Worm (Caenorhabditis elegans) whole organism, early embryonic: ENCODE data around the gene C50E3.7.

Source experiments
- B0310.2 ChIP-seq: sonication (generic microtip); optimal IDR thresholded peaks from 2 replicates; lab custom pipeline; 2016; ENCODE audit warnings: mild to moderate bottlenecking, missing genetic modification characterization, missing compliant biosample characterization
- F13C5.2 ChIP-seq: sonication (generic microtip); optimal IDR thresholded peaks from 2 replicates; lab custom pipeline; 2017; ENCODE audit warnings: mild to moderate bottlenecking, missing genetic modification characterization, inconsistent platforms, missing compliant biosample characterization
- aly-1 ChIP-seq: sonication (generic microtip); optimal IDR thresholded peaks from 2 replicates; lab custom pipeline; 2016; ENCODE audit warnings: missing genetic modification characterization, missing compliant biosample characterization
- ama-1 ChIP-seq: fragments of 150-350 bp; optimal IDR thresholded peaks from 2 replicates; lab custom pipeline; 2014
- ceh-13 ChIP-seq: fragments of 200-800 bp; sonication (Bioruptor generic); optimal IDR thresholded peaks from 2 replicates; lab custom pipeline; 2018; ENCODE audit warnings: mild to moderate bottlenecking, missing genetic modification characterization, missing compliant biosample characterization
- ceh-36 ChIP-seq: sonication (generic microtip); optimal IDR thresholded peaks from 2 replicates; lab custom pipeline; 2016; ENCODE audit warnings: missing genetic modification characterization, inconsistent platforms, missing compliant biosample characterization
- ets-7 ChIP-seq: sonication (generic microtip); optimal IDR thresholded peaks from 2 replicates; lab custom pipeline; 2016; ENCODE audit warnings: missing genotype, missing genetic modification characterization, missing compliant biosample characterization
- flt-1 ChIP-seq: fragments of 200-800 bp; sonication (Bioruptor generic); IDR thresholded peaks from 2 replicates; pipeline ENCODE4 v1.3.6; 2022; ENCODE audit warnings: missing genetic modification characterization, missing compliant biosample characterization
- hmbx-1 ChIP-seq: sonication (generic microtip); optimal IDR thresholded peaks from 2 replicates; lab custom pipeline; 2016; ENCODE audit warnings: mild to moderate bottlenecking, missing genetic modification characterization, missing compliant biosample characterization
- hmg-4 ChIP-seq: fragments of 200-800 bp; sonication (Bioruptor generic); optimal IDR thresholded peaks from 2 replicates; lab custom pipeline; 2018; ENCODE audit warnings: mild to moderate bottlenecking, missing genetic modification characterization, missing compliant biosample characterization
- hnd-1 ChIP-seq: sonication (generic microtip); optimal IDR thresholded peaks from 2 replicates; lab custom pipeline; 2016; ENCODE audit warnings: missing genetic modification characterization, missing compliant biosample characterization
- pes-1 ChIP-seq: fragments of 200-800 bp; sonication (Bioruptor generic); IDR thresholded peaks from 2 replicates; pipeline ENCODE4 v1.3.6; 2022; ENCODE audit warnings: missing genetic modification reagents, missing genetic modification characterization, missing compliant biosample characterization
- scrt-1 ChIP-seq: fragments of 200-800 bp; sonication (Bioruptor generic); IDR thresholded peaks from 2 replicates; pipeline ENCODE4 v1.3.6; 2022; ENCODE audit warnings: missing genetic modification characterization, missing compliant biosample characterization
- sea-1 ChIP-seq: fragments of 200-800 bp; sonication (Bioruptor generic); conservative IDR thresholded peaks from 2 replicates; pipeline ENCODE4 v1.3.6; 2022; ENCODE audit warnings: missing genetic modification characterization, missing compliant biosample characterization
- tbx-11 ChIP-seq: fragments of 200-800 bp; sonication (Bioruptor generic); IDR thresholded peaks from 2 replicates; pipeline ENCODE4 v1.3.6; 2022; ENCODE audit warnings: missing genetic modification characterization, missing compliant biosample characterization
- tbx-37 ChIP-seq: fragments of 200-800 bp; sonication (Bioruptor generic); conservative IDR thresholded peaks from 2 replicates; pipeline ENCODE4 v1.3.6; 2022; ENCODE audit warnings: missing genetic modification reagents, missing genetic modification characterization, missing compliant biosample characterization
- tra-4 ChIP-seq: sonication (generic microtip); optimal IDR thresholded peaks from 2 replicates; lab custom pipeline; 2017; ENCODE audit warnings: missing genetic modification characterization, missing compliant biosample characterization

C50E3.7 gene

DNA sequence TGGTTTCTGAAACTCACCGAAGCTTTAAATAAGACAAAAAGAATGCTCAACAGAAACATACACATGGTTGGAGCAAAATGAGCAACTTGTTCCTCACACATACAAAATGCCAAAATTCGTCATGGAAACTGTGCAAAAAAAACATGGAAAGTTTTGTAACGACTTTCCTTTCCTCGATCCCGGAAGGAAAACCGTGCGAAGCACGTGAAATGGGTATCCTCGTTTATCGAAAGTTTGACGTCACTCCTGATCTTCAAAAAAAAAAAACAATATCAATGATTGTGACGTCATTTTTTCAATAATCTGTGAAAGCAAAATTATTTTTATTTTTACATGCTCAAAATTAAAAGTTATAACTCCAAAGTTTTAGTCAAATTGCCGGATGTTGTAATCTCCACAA, 27.9 kb downstream of the C50E3.7 start, which contains the start of gene clec-212:
clec-212 (minus strand) TSS at position 101 of the 400 bp plus-strand sequence.
- TF ChIP-seq tra-4 (tag; lab: Kevin White, UChicago), result no peak
- TF ChIP-seq flt-1 (GFP tag; lab: Robert Waterston, UW), result no peak
- no peak for TF ChIP-seq tbx-37
- TF ChIP-seq sea-1 (GFP tag; lab: Robert Waterston, UW), result no peak

DNA sequence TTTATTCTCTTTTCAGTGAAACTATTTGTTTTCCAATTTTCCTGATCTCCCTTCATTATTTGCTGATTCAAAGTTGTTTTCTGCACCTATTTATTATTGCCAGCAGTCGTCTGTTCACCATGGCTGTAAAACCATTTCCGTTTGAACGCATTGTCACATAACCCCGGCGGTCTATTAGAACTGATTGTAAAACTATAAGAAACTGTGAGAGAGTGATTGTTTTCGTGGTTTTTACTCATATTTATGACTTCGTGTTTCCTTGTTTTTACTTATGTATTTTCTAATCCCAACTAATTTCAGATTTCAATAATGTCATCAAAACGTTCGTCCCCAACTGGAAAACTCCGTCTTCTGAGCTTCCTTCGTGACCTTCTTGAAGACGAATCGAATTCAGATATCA, 35.2 kb downstream of the C50E3.7 start, which contains the start of gene F19F10.1:
F19F10.1 (plus strand) TSS at position 301 of the 400 bp plus-strand sequence.
- TF ChIP-seq scrt-1 (GFP tag; lab: Robert Waterston, UW) (no peak), tra-4 (tag; lab: Kevin White, UChicago) (no peak), B0310.2 (tag; lab: Kevin White, UChicago) (no peak), hmbx-1 (tag; lab: Kevin White, UChicago) (no peak), hmg-4 (GFP tag; lab: Kevin White, UChicago) (no peak), hnd-1 (tag; lab: Kevin White, UChicago) (no peak), ceh-36 (tag; lab: Kevin White, UChicago) (no peak), tbx-11 (no peak), pes-1 (no peak), flt-1 (GFP tag; lab: Robert Waterston, UW) (no peak), ceh-13 (GFP tag; lab: Kevin White, UChicago) (no peak), F13C5.2 (tag; lab: Kevin White, UChicago) (no peak), aly-1 (tag; lab: Kevin White, UChicago) (no peak), ets-7 (no peak)

DNA sequence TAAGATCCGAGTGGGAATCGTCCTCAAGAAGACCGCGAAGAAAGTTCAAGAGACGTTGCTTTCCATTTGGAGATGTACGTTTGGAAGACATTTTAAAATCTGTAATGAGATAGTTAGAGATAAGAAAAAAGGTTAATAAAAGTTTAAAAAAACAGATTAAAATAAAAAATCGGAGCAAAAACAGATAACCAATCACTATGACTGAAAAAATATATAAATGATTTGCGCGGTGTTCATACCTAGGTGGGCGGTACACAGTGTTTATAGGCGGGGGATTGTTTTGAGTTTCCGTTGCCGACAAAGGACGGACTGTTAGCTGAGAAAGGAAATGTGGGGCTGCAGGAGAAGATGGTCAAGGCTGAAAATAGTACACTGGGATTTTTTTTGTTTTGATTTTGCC, 39.5 kb downstream of the C50E3.7 start, which contains the start of gene ets-7:
ets-7 (minus strand) TSS at position 101 of the 400 bp plus-strand sequence.
- TF ChIP-seq hmbx-1 (tag; lab: Kevin White, UChicago) (no peak), F13C5.2 (tag; lab: Kevin White, UChicago) (no peak), aly-1 (tag; lab: Kevin White, UChicago) (no peak), ets-7 (no peak), ceh-36 (tag; lab: Kevin White, UChicago) (no peak), hnd-1 (tag; lab: Kevin White, UChicago) (no peak), ceh-13 (GFP tag; lab: Kevin White, UChicago) (no peak), tbx-11 (no peak), tbx-37 (no peak), B0310.2 (tag; lab: Kevin White, UChicago) (no peak), tra-4 (tag; lab: Kevin White, UChicago) (no peak), hmg-4 (GFP tag; lab: Kevin White, UChicago) (no peak), sea-1 (GFP tag; lab: Robert Waterston, UW) (no peak), ama-1 (lab: Kevin White, UChicago) (no peak), flt-1 (GFP tag; lab: Robert Waterston, UW) (no peak), scrt-1 (GFP tag; lab: Robert Waterston, UW) (no peak), pes-1 (no peak)

DNA sequence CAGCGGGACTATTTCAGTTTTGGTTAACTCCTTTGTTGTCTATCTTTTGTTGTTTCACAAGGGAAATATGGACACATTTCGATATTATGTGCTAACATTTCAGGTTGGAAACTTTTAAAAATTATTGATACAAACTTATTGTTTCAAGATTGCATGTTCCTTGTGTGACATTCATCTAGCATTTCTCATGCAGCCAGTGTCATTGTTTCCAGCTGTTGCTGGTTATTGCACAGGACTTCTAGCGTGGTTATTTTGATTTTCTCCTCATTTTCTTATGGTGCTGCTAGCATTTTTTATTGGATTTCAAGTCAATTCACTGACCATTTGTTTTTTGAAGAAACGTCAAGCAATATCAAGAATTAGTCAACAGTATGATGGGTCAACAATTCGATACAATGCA, 42.3 kb downstream of the C50E3.7 start:
- no peak for TF ChIP-seq tbx-37
- TF ChIP-seq scrt-1 (GFP tag; lab: Robert Waterston, UW), result no peak
- no peak for TF ChIP-seq F13C5.2 (tag; lab: Kevin White, UChicago)
- no peak for TF ChIP-seq tbx-11
- TF ChIP-seq tra-4 (tag; lab: Kevin White, UChicago), result no peak
- no peak for TF ChIP-seq sea-1 (GFP tag; lab: Robert Waterston, UW)
- TF ChIP-seq hnd-1 (tag; lab: Kevin White, UChicago), result no peak
- TF ChIP-seq ceh-36 (tag; lab: Kevin White, UChicago), result no peak
- no peak for TF ChIP-seq ama-1 (lab: Kevin White, UChicago)
- TF ChIP-seq aly-1 (tag; lab: Kevin White, UChicago), result no peak
- no peak for TF ChIP-seq pes-1
- TF ChIP-seq flt-1 (GFP tag; lab: Robert Waterston, UW), result no peak
- TF ChIP-seq B0310.2 (tag; lab: Kevin White, UChicago), result no peak
- no peak for TF ChIP-seq hmg-4 (GFP tag; lab: Kevin White, UChicago)
- no peak for TF ChIP-seq ceh-13 (GFP tag; lab: Kevin White, UChicago)
- TF ChIP-seq hmbx-1 (tag; lab: Kevin White, UChicago), result no peak

DNA sequence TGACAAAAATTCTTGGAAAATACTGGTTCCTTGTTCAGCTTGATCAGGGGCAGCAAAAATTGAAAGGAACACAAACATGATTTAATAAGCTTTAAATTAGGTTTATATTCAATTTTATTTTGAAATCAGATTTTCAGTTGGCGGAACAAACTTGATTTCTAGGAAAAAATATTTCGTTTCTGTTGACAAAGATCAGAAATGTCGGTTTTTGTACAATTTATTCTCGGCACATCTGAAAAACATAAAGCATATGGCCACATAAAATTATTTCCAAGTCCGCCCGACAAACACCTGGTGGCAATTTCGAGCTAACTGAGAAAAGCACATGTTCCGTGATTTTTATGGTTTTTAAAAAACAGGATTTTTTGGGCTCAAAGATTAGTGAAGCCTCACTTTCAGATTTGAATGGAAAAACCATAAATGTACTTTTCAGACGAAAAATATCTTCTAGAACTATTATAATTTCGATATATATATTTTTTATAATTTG, 44.3 kb downstream of the C50E3.7 start, which contains the start of gene ttr-10:
ttr-10 (minus strand) TSS at position 51 of the 490 bp plus-strand sequence.
- no peak for TF ChIP-seq hmg-4 (GFP tag; lab: Kevin White, UChicago)
- TF ChIP-seq scrt-1 (GFP tag; lab: Robert Waterston, UW), result no peak
- TF ChIP-seq tra-4 (tag; lab: Kevin White, UChicago), result no peak
- no peak for TF ChIP-seq ama-1 (lab: Kevin White, UChicago)
- no peak for TF ChIP-seq tbx-37
- no peak for TF ChIP-seq ceh-36 (tag; lab: Kevin White, UChicago)
- TF ChIP-seq ets-7, result no peak
- no peak for TF ChIP-seq ceh-13 (GFP tag; lab: Kevin White, UChicago)
- no peak for TF ChIP-seq B0310.2 (tag; lab: Kevin White, UChicago)

DNA sequence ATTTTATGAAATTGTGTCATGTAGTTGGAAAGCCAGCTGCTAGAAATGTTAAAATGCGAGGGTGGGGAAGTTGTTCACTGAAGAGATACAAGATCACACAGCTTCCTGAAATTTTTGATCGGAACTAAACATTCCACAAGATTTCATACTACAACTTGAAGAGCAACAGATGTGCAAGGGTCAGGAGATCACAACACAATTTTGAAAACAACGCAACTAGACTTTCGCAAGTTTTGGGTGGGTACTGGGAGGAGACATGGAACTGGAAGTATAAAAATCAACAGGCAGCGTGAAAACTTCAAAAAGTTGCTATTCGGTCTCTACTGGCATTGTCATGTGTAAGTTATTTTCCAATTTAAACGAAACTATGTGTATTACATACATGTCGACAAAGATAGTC, 46.3 kb downstream of the C50E3.7 start, which contains the start of gene F19F10.3:
F19F10.3 (plus strand) TSS at position 301 of the 400 bp plus-strand sequence.
- TF ChIP-seq hnd-1 (tag; lab: Kevin White, UChicago) (no peak), scrt-1 (GFP tag; lab: Robert Waterston, UW) (no peak), B0310.2 (tag; lab: Kevin White, UChicago) (no peak), aly-1 (tag; lab: Kevin White, UChicago) (no peak), tbx-11 (no peak), tra-4 (tag; lab: Kevin White, UChicago) (no peak), pes-1 (no peak), F13C5.2 (tag; lab: Kevin White, UChicago) (no peak)

DNA sequence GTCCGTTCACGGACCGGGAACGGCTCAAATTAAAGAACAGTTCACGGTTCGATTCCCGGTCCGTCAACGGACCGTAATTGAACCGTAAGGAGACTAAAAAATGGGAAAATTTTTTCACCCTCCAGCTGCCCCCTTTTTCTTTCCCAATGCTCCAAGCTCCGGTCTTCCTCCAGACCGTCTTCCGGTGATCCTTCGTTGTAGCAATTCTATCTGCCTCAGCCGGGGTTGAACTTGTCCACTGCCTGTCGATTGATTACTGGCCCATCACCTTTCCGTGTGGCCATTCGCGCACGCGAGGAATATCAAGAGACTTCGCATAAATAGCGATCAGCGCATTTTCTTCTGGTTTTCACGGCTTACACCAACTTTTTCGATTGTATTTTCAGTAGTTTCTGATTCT, 49.7 kb downstream of the C50E3.7 start:
- TF ChIP-seq scrt-1 (GFP tag; lab: Robert Waterston, UW), result peak; percentile 70; the same call in 1 of the 2 replicates
- peak; percentile 70 for TF ChIP-seq tbx-11
- TF ChIP-seq flt-1 (GFP tag; lab: Robert Waterston, UW), result peak; percentile 56; the same call in 1 of the 2 replicates
- peak; percentile 76 for TF ChIP-seq pes-1
